Worm (Caenorhabditis elegans): Measurements from ENCODE around the gene Y7A5A.2.

DNA sequence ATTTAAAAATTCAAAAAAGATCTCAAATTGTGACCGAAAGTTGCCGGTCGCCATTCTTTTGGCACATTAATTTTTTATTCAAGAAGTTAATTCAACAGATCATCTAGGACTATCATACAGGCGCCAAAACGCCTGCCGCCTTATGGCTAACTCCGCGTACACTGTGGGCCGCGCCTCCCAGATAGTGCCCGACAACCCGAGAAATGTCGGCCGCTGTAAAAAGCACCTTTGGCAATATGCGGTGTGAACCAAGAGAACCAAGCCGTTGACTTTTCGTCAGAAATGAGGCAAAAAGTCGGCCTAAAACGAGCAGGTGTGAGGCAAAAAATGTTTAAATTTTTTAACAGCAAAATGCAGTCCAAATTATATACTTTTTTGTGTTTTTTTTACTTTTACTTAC is 13.3 kb downstream of the Y7A5A.2 start:
- TF ChIP-seq mls-2 (tag; optimal IDR thresholded peaks at IDR 0.05) (no peak), snpc-4 (tag; optimal IDR thresholded peaks at IDR 0.05) (no peak), nhr-28 (tag; optimal IDR thresholded peaks at IDR 0.05) (no peak), unc-39 (tag; optimal IDR thresholded peaks at IDR 0.05) (no peak), nhr-76 (tag; optimal IDR thresholded peaks at IDR 0.05) (no peak)

All from whole organism, mixed stage, embryonic.